Worm (Caenorhabditis elegans) whole organism, L1 larva: Measurements from ENCODE around the gene F10A3.17.

Experiments
- ceh-63 ChIP-seq: fragments of 200-800 bp; sonication (Bioruptor generic); optimal IDR thresholded peaks from 2 replicates; lab custom pipeline; 2018; ENCODE audit warnings: mild to moderate bottlenecking, missing genetic modification characterization, missing compliant biosample characterization
- efl-1 ChIP-seq, 4 experiments: fragments of 150-350 bp; optimal IDR thresholded peaks in 3 of 4; peaks in 1 of 4; 1 replicate in 1 of 4; 2 replicates in 3 of 4; lab custom pipeline; 2014; ENCODE audit warnings: missing biosample characterization in 2 of 4, missing genetic modification characterization in 2 of 4, missing genetic modification reagents in 2 of 4
- lin-13 ChIP-seq: fragments of 150-350 bp; optimal IDR thresholded peaks from 2 replicates; lab custom pipeline; 2014; ENCODE audit warnings: missing biosample characterization, missing genetic modification reagents, missing genetic modification characterization
- lin-14 ChIP-seq: fragments of 200-800 bp; sonication (Bioruptor generic); optimal IDR thresholded peaks from 2 replicates; lab custom pipeline; 2018; ENCODE audit warnings: mild to moderate bottlenecking, missing genetic modification characterization, moderate library complexity, missing compliant biosample characterization
- mdl-1 ChIP-seq, 2 experiments: fragments of 150-350 bp; optimal IDR thresholded peaks; 2 replicates each; lab custom pipeline; 2014 to 2017; ENCODE audit warnings: missing biosample characterization in 2 of 2, missing genetic modification characterization in 2 of 2, inconsistent platforms in 1 of 2
- nhr-11 ChIP-seq: fragments of 150-350 bp; optimal IDR thresholded peaks from 2 replicates; lab custom pipeline; 2014; ENCODE audit warnings: missing biosample characterization, missing genetic modification characterization
- nhr-28 ChIP-seq: fragments of 150-350 bp; optimal IDR thresholded peaks from 2 replicates; lab custom pipeline; 2014; ENCODE audit warnings: missing biosample characterization, missing genetic modification characterization
- ztf-11 ChIP-seq, 2 experiments: sonication (generic microtip); optimal IDR thresholded peaks; 2 replicates each; lab custom pipeline; 2016 to 2017; ENCODE audit warnings: missing genetic modification characterization in 2 of 2, missing biosample characterization in 1 of 2, missing compliant biosample characterization in 1 of 2

- TF ChIP-seq ztf-11 (tag; optimal IDR thresholded peaks at IDR 0.05; lab: Kevin White, UChicago) (no peak), lin-13 (GFP tag; lab: Kevin White, UChicago) (no peak), nhr-11 (tag; lab: Kevin White, UChicago) (no peak), efl-1 (optimal IDR thresholded peaks at IDR 0.05; lab: Kevin White, UChicago) (no peak), efl-1 (GFP tag; optimal IDR thresholded peaks at IDR 0.05 in 1 of 2; lab: Kevin White, UChicago) (no peak), nhr-28 (tag; lab: Kevin White, UChicago) (no peak), ceh-63 (no peak), mdl-1 (tag; optimal IDR thresholded peaks at IDR 0.05; lab: Kevin White, UChicago) (no peak), lin-14 (GFP tag; lab: Kevin White, UChicago) (no peak)
Observed at ce11 chrV:16145009-16145408, 14.5 kb downstream of the F10A3.17 start.
